Fruit fly (Drosophila melanogaster): Measurements from ENCODE around the gene CG34109.

CG34109 gene

dm6 chr2L:10144236-10144953 is 50.5 kb downstream of the CG34109 start, which contains the start of gene CG4839 (continued):
- peak; percentile 12 for TF ChIP-seq Hr39 (GFP tag; optimal IDR thresholded peaks at IDR 0.05)
- TF ChIP-seq salr (GFP tag; optimal IDR thresholded peaks at IDR 0.05): no peak
- peak; percentile 26 for TF ChIP-seq lz (GFP tag; optimal IDR thresholded peaks at IDR 0.05)
- TF ChIP-seq CG11902 (GFP tag; optimal IDR thresholded peaks at IDR 0.05): no peak
- no peak for TF ChIP-seq dsx (GFP tag; optimal IDR thresholded peaks at IDR 0.05; ENCODE audit: poor library complexity, severe bottlenecking)
- no peak for TF ChIP-seq CG4318 (GFP tag; optimal IDR thresholded peaks at IDR 0.05)
- peak; percentile 36 for TF ChIP-seq CG34406 (GFP tag; optimal IDR thresholded peaks at IDR 0.05)
- TF ChIP-seq Sox15 (GFP tag; optimal IDR thresholded peaks at IDR 0.05): no peak
- TF ChIP-seq Eip75B (GFP tag; optimal IDR thresholded peaks at IDR 0.05): no peak
- TF ChIP-seq CG8632 (GFP tag; optimal IDR thresholded peaks at IDR 0.05): peak; percentile 32
- no peak for TF ChIP-seq CG8319 (GFP tag; optimal IDR thresholded peaks at IDR 0.05)
- TF ChIP-seq achi (GFP tag; optimal IDR thresholded peaks at IDR 0.05): peak; percentile 24
- TF ChIP-seq Lpt (GFP tag; optimal IDR thresholded peaks at IDR 0.05): no peak

DNA sequence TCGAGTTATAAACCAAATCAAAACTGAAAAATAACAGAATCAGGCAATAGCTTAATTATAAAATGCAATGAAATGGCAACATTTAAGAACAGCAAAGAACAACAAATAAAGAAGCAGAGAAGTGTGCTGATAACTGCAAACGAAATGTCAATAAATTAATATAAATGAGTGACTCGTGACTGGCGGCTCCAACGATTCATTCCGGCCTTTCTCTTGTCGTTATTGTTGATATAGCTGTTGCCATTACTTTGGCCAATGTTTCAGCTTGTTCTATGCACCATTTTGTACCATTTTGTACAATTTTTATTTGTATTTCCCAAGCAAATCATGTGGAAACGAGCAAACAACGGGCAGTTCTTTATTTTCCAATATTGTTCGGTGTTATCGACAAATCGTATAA is 51.7 kb downstream of the CG34109 start:
- TF ChIP-seq esn (GFP tag; optimal IDR thresholded peaks at IDR 0.05) (no peak), svp (GFP tag) (peak; percentile 53)

dm6 chr2L:10146723-10147475 is 53.0 kb downstream of the CG34109 start:
- TF ChIP-seq Hr4 (GFP tag; optimal IDR thresholded peaks at IDR 0.05): no peak
- TF ChIP-seq vri (GFP tag; optimal IDR thresholded peaks at IDR 0.05): peak; percentile 47
- no peak for TF ChIP-seq Ets96B (tag; optimal IDR thresholded peaks at IDR 0.05)

DNA sequence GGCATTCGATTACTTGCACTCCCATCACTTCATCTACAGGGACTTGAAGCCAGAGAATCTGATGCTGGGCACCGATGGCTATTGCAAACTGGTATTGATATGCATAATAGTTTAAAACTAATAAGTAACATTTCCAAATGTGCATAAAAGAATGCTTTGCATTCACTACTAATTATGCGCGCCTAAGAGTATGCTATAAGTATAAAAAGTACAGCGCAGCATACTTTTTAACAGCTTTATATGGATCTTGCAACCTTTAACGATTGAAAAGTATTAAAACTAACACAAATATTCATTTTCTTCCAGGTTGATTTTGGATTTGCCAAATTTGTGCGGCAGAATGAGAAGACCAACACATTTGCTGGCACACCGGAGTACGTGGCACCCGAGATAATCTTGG is 60.5 kb downstream of the CG34109 start:
- TF ChIP-seq CG3919 (GFP tag; optimal IDR thresholded peaks at IDR 0.05) (no peak), CG15336 (GFP tag; IDR thresholded peaks at IDR 0.05) (no peak), CG8632 (GFP tag; optimal IDR thresholded peaks at IDR 0.05) (no peak), Eip75B (GFP tag; optimal IDR thresholded peaks at IDR 0.05) (no peak)

DNA sequence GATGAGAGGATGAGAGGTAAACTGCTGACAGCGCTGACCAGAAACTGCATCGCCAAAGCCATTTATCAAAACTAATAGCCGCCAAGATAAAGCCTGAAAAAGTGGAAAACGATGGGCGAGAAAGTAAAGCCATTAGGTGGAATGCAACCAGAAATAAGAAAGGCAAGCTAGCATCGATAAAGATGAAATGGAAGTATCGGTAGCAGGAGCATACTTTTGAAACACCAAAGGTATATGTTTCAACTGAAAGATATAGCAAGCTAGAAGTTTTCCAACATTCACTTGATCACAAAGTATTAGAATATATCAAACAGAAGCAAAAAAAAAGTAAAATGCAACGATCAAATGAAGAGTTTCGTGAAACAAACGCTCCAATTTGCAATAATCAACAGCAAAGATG is 78.5 kb downstream of the CG34109 start, which contains the start of gene CG13137:
Gene CG13137 (plus strand): TSS at position 301 of the 400 bp plus-strand sequence.
- no peak for TF ChIP-seq CG3032 (tag; optimal IDR thresholded peaks at IDR 0.05)
- TF ChIP-seq CG15336 (GFP tag; IDR thresholded peaks at IDR 0.05): no peak
- TF ChIP-seq CG34406 (GFP tag; optimal IDR thresholded peaks at IDR 0.05): no peak
- TF ChIP-seq Eip75B (GFP tag; optimal IDR thresholded peaks at IDR 0.05): no peak
- no peak for TF ChIP-seq eg (GFP tag; IDR thresholded peaks at IDR 0.05)
- TF ChIP-seq CG4318 (GFP tag; optimal IDR thresholded peaks at IDR 0.05): no peak
- no peak for TF ChIP-seq Blimp-1 (GFP tag; optimal IDR thresholded peaks at IDR 0.05)
- no peak for TF ChIP-seq Ets96B (tag; optimal IDR thresholded peaks at IDR 0.05)
- TF ChIP-seq Sox102F (GFP tag; optimal IDR thresholded peaks at IDR 0.05): no peak
- no peak for TF ChIP-seq fd59A (GFP tag; optimal IDR thresholded peaks at IDR 0.05)
- TF ChIP-seq CG7368 (GFP tag; optimal IDR thresholded peaks at IDR 0.05): no peak
- TF ChIP-seq CG32006 (GFP tag; optimal IDR thresholded peaks at IDR 0.05): no peak
- TF ChIP-seq CG6163 (GFP tag; IDR thresholded peaks at IDR 0.05): no peak
- TF ChIP-seq fkh (GFP tag; optimal IDR thresholded peaks at IDR 0.05): no peak
- TF ChIP-seq CG3919 (GFP tag; optimal IDR thresholded peaks at IDR 0.05): no peak
